Worm (Caenorhabditis elegans) whole organism, L4 larva: ENCODE measurements around the gene C18G1.9.

Experiments
- T26A8.4 ChIP-seq: fragments of 200-800 bp; sonication (Bioruptor generic); IDR thresholded peaks from 2 replicates; pipeline ENCODE4 v1.3.6; 2022; ENCODE audit warnings: missing genetic modification characterization, missing compliant biosample characterization
- Y105C5A.15 ChIP-seq: fragments of 200-800 bp; sonication (Bioruptor generic); IDR thresholded peaks from 2 replicates; pipeline ENCODE4 v1.3.6; 2022; ENCODE audit warnings: missing genetic modification characterization, missing compliant biosample characterization
- cey-2 ChIP-seq: sonication (generic microtip); optimal IDR thresholded peaks from 3 replicates; lab custom pipeline; 2017; ENCODE audit warnings: missing genetic modification characterization, mild to moderate bottlenecking, missing compliant biosample characterization, antibody characterized with exemption, borderline replicate concordance; ENCODE audit not compliant: insufficient read depth
- ctbp-1 ChIP-seq: fragments of 200-800 bp; sonication (Bioruptor generic); IDR thresholded peaks from 2 replicates; pipeline ENCODE4 v1.3.6; 2022; ENCODE audit warnings: missing genetic modification reagents, missing genetic modification characterization, missing compliant biosample characterization
- jun-1 ChIP-seq: fragments of 150-350 bp; optimal IDR thresholded peaks from 2 replicates; lab custom pipeline; 2014; ENCODE audit warnings: missing biosample characterization, missing genetic modification reagents, missing genetic modification characterization
- nhr-11 ChIP-seq: fragments of 150-350 bp; optimal IDR thresholded peaks from 2 replicates; lab custom pipeline; 2014; ENCODE audit warnings: missing biosample characterization, missing genetic modification characterization
- nhr-237 ChIP-seq: sonication (generic microtip); optimal IDR thresholded peaks from 2 replicates; lab custom pipeline; 2017; ENCODE audit warnings: missing biosample characterization, missing genetic modification characterization
- nhr-42 ChIP-seq: fragments of 200-800 bp; sonication (Bioruptor generic); IDR thresholded peaks from 2 replicates; pipeline ENCODE4 v1.3.6; 2022; ENCODE audit warnings: missing genetic modification characterization, missing compliant biosample characterization
- pha-4 ChIP-seq, 2 experiments: fragments of 150-350 bp in 1 of 2; fragments of 200-800 bp in 1 of 2; sonication (Bioruptor generic) in 1 of 2; IDR thresholded peaks in 1 of 2; optimal IDR thresholded peaks in 1 of 2; 2 replicates each; pipeline versions ENCODE4 v1.3.6 to Lab custom; 2014 to 2022; ENCODE audit warnings: missing genetic modification characterization in 2 of 2, missing genetic modification reagents in 2 of 2, missing biosample characterization in 1 of 2, missing compliant biosample characterization in 1 of 2
- snpc-4 ChIP-seq: fragments of 150-350 bp; optimal IDR thresholded peaks from 2 replicates; lab custom pipeline; 2014; ENCODE audit warnings: missing biosample characterization, missing genetic modification characterization
- tag-97 ChIP-seq: fragments of 200-800 bp; sonication (Bioruptor generic); IDR thresholded peaks from 2 replicates; pipeline ENCODE4 v1.3.6; 2022; ENCODE audit warnings: missing genetic modification characterization, missing compliant biosample characterization
- unc-39 ChIP-seq: sonication (generic microtip); optimal IDR thresholded peaks from 2 replicates; lab custom pipeline; 2017; ENCODE audit warnings: missing biosample characterization, missing genetic modification characterization
- unc-62 ChIP-seq, 3 experiments: fragments of 150-350 bp in 1 of 3; sonication (generic microtip); optimal IDR thresholded peaks in 2 of 3; peaks in 1 of 3; 1 replicate in 1 of 3; 2 replicates in 2 of 3; lab custom pipeline; 2014 to 2017; ENCODE audit warnings: missing biosample characterization in 3 of 3, missing genetic modification characterization in 3 of 3, missing genetic modification reagents in 3 of 3, missing genotype in 1 of 3
- zag-1 ChIP-seq: fragments of 150-350 bp; optimal IDR thresholded peaks from 2 replicates; lab custom pipeline; 2014; ENCODE audit warnings: missing biosample characterization, missing genetic modification characterization

ce11 chrV:4769633-4770032, at the start of gene C18G1.9:
- TF ChIP-seq cey-2 (tag; lab: Kevin White, UChicago), result no peak
- no peak for TF ChIP-seq unc-62 (GFP tag; optimal IDR thresholded peaks at IDR 0.05 in 1 of 2; lab: Kevin White, UChicago)
- no peak for TF ChIP-seq unc-62 (tag; optimal IDR thresholded peaks at IDR 0.05; lab: Kevin White, UChicago)
- TF ChIP-seq pha-4 (GFP tag; IDR thresholded peaks at IDR 0.05; lab: Robert Waterston, UW), result no peak
- no peak for TF ChIP-seq pha-4 (tag; optimal IDR thresholded peaks at IDR 0.05; lab: Kevin White, UChicago)
- TF ChIP-seq ctbp-1 (GFP tag; lab: Robert Waterston, UW), result no peak
- no peak for TF ChIP-seq Y105C5A.15 (GFP tag; lab: Robert Waterston, UW)
- no peak for TF ChIP-seq unc-39 (tag; lab: Kevin White, UChicago)
- TF ChIP-seq nhr-237 (tag; lab: Kevin White, UChicago), result no peak
- TF ChIP-seq tag-97 (GFP tag; lab: Robert Waterston, UW), result no peak
- TF ChIP-seq jun-1 (tag; lab: Kevin White, UChicago), result no peak
- TF ChIP-seq snpc-4 (tag; lab: Kevin White, UChicago), result no peak
- no peak for TF ChIP-seq T26A8.4
- TF ChIP-seq nhr-11 (tag; lab: Kevin White, UChicago), result no peak
- no peak for TF ChIP-seq zag-1 (tag; lab: Kevin White, UChicago)
- TF ChIP-seq nhr-42, result no peak
